Fruit fly (Drosophila melanogaster) whole organism, embryonic: ENCODE measurements around the gene Dpm1.

Source experiments
- Asciz ChIP-seq: fragments of 200-800 bp; sonication (Bioruptor generic); optimal IDR thresholded peaks from 2 replicates; lab custom pipeline; 2017; ENCODE audit warnings: missing biosample characterization, mild to moderate bottlenecking, missing genetic modification characterization, missing genetic modification reagents
- Bdp1 ChIP-seq: fragments of 200-800 bp; sonication (Bioruptor generic); optimal IDR thresholded peaks from 3 replicates; lab custom pipeline; 2016; ENCODE audit warnings: missing biosample characterization, missing genetic modification characterization
- Blimp-1 ChIP-seq: fragments of 200-800 bp; sonication (Bioruptor generic); optimal IDR thresholded peaks from 3 replicates; lab custom pipeline; 2018; ENCODE audit warnings: missing biosample characterization, missing genetic modification characterization, mild to moderate bottlenecking, moderate library complexity, missing genetic modification reagents
- CG10565 ChIP-seq: fragments of 200-800 bp; sonication (Bioruptor generic); optimal IDR thresholded peaks from 3 replicates; lab custom pipeline; 2016; ENCODE audit warnings: missing biosample characterization, mild to moderate bottlenecking, missing genetic modification characterization
- CG11093 ChIP-seq: fragments of 200-800 bp; sonication (Bioruptor generic); IDR thresholded peaks from 3 replicates; pipeline ENCODE4 v1.3.6; 2022; ENCODE audit warnings: missing biosample characterization, missing genetic modification characterization
- CG11504 ChIP-seq: fragments of 200-800 bp; sonication (Bioruptor generic); optimal IDR thresholded peaks from 3 replicates; lab custom pipeline; 2019; ENCODE audit warnings: missing biosample characterization, mild to moderate bottlenecking, missing genetic modification characterization, moderate library complexity
- CG1233 ChIP-seq: fragments of 200-800 bp; sonication (Bioruptor generic); optimal IDR thresholded peaks from 4 replicates; lab custom pipeline; 2018; ENCODE audit warnings: missing biosample characterization, mild to moderate bottlenecking, missing genetic modification characterization
- CG17186 ChIP-seq: fragments of 200-800 bp; sonication (Bioruptor generic); optimal IDR thresholded peaks from 3 replicates; lab custom pipeline; 2017; ENCODE audit warnings: missing biosample characterization, missing genetic modification reagents, missing genetic modification characterization
- CG17385 ChIP-seq: fragments of 200-800 bp; sonication (Bioruptor generic); optimal IDR thresholded peaks from 3 replicates; lab custom pipeline; 2018; ENCODE audit warnings: missing biosample characterization, mild to moderate bottlenecking, missing genetic modification characterization
- CG17802 ChIP-seq: fragments of 200-800 bp; sonication (Bioruptor generic); optimal IDR thresholded peaks from 2 replicates; lab custom pipeline; 2018; ENCODE audit warnings: missing biosample characterization, mild to moderate bottlenecking, missing genetic modification characterization, moderate library complexity
- CG18599 ChIP-seq: fragments of 200-800 bp; sonication (Bioruptor generic); optimal IDR thresholded peaks from 3 replicates; lab custom pipeline; 2017; ENCODE audit warnings: missing biosample characterization, missing genetic modification characterization, mild to moderate bottlenecking, moderate library complexity, missing genetic modification reagents
- CG2116 ChIP-seq: fragments of 200-800 bp; sonication (Bioruptor generic); optimal IDR thresholded peaks from 3 replicates; lab custom pipeline; 2018; ENCODE audit warnings: missing biosample characterization, mild to moderate bottlenecking, missing genetic modification characterization
- CG31365 ChIP-seq: fragments of 200-800 bp; sonication (Bioruptor generic); optimal IDR thresholded peaks from 2 replicates; lab custom pipeline; 2018; ENCODE audit warnings: missing biosample characterization, mild to moderate bottlenecking, missing genetic modification characterization
- CG32772 ChIP-seq: fragments of 200-800 bp; sonication (Bioruptor generic); IDR thresholded peaks from 2 replicates; pipeline ENCODE4 v1.3.6; 2022; ENCODE audit warnings: missing biosample characterization, missing genetic modification characterization
- CG34224 ChIP-seq: fragments of 200-800 bp; sonication (Bioruptor generic); IDR thresholded peaks from 3 replicates; pipeline ENCODE4 v1.3.6; 2022; ENCODE audit warnings: missing biosample characterization, missing genetic modification characterization; ENCODE audit not compliant: partially characterized antibody
- CG42726 ChIP-seq: fragments of 200-800 bp; sonication (Bioruptor generic); IDR thresholded peaks from 2 replicates; pipeline ENCODE4 v1.3.6; 2022; ENCODE audit warnings: missing biosample characterization, missing genetic modification characterization; ENCODE audit not compliant: partially characterized antibody
- CG4360 ChIP-seq: fragments of 200-800 bp; sonication (Bioruptor generic); IDR thresholded peaks from 2 replicates; pipeline ENCODE4 v1.3.6; 2022; ENCODE audit warnings: missing biosample characterization, missing genetic modification characterization
- CG8281 ChIP-seq: fragments of 200-800 bp; sonication (Bioruptor generic); optimal IDR thresholded peaks from 2 replicates; lab custom pipeline; 2018; ENCODE audit warnings: missing biosample characterization, mild to moderate bottlenecking, missing genetic modification characterization, moderate library complexity
- CG9727 ChIP-seq: fragments of 200-800 bp; sonication (Bioruptor generic); optimal IDR thresholded peaks from 3 replicates; lab custom pipeline; 2017; ENCODE audit warnings: missing biosample characterization, mild to moderate bottlenecking, missing genetic modification characterization
- CG9797 ChIP-seq: fragments of 200-800 bp; sonication (Bioruptor generic); optimal IDR thresholded peaks from 3 replicates; lab custom pipeline; 2018; ENCODE audit warnings: missing biosample characterization, mild to moderate bottlenecking, missing genetic modification characterization
- D19A ChIP-seq: fragments of 200-800 bp; optimal IDR thresholded peaks from 3 replicates; lab custom pipeline; 2019; ENCODE audit warnings: missing biosample characterization, mild to moderate bottlenecking, missing genetic modification characterization, moderate library complexity
- E2f1 ChIP-seq: fragments of 200-800 bp; sonication (Bioruptor generic); IDR thresholded peaks from 2 replicates; pipeline ENCODE4 v1.3.6; 2022; ENCODE audit warnings: missing biosample characterization, missing genetic modification characterization
- Fer1 ChIP-seq: fragments of 200-800 bp; sonication (Bioruptor generic); optimal IDR thresholded peaks from 2 replicates; lab custom pipeline; 2017; ENCODE audit warnings: missing biosample characterization, mild to moderate bottlenecking, missing genetic modification characterization
- HLH54F ChIP-seq: fragments of 200-800 bp; sonication (Bioruptor generic); optimal IDR thresholded peaks from 3 replicates; lab custom pipeline; 2016; ENCODE audit warnings: missing biosample characterization, missing genetic modification characterization
- Hr3 ChIP-seq: fragments of 200-800 bp; sonication (Bioruptor generic); optimal IDR thresholded peaks from 3 replicates; lab custom pipeline; 2016; ENCODE audit warnings: missing biosample characterization, missing genetic modification characterization
- Med ChIP-seq: fragments of 200-800 bp; sonication (Bioruptor generic); peaks from one replicate; lab custom pipeline; 2016; ENCODE audit warnings: missing biosample characterization, missing genetic modification characterization, mild to moderate bottlenecking, inconsistent platforms, moderate library complexity
- Mrtf ChIP-seq: fragments of 200-800 bp; sonication (Bioruptor generic); IDR thresholded peaks from 3 replicates; pipeline ENCODE4 v1.3.6; 2022; ENCODE audit warnings: missing biosample characterization, missing genetic modification characterization
- Ssrp ChIP-seq: fragments of 200-800 bp; sonication (Bioruptor generic); optimal IDR thresholded peaks from 2 replicates; lab custom pipeline; 2018; ENCODE audit warnings: missing biosample characterization, mild to moderate bottlenecking, missing genetic modification characterization, moderate library complexity
- ab ChIP-seq: fragments of 200-800 bp; sonication (Bioruptor generic); optimal IDR thresholded peaks from 2 replicates; lab custom pipeline; 2016; ENCODE audit warnings: missing biosample characterization, missing genetic modification characterization
- abd-A ChIP-seq: fragments of 200-800 bp; sonication (Bioruptor generic); optimal IDR thresholded peaks from 3 replicates; lab custom pipeline; 2019; ENCODE audit warnings: missing biosample characterization, mild to moderate bottlenecking, missing genetic modification characterization, moderate library complexity
- ap ChIP-seq: fragments of 200-800 bp; sonication (Bioruptor generic); IDR thresholded peaks from 2 replicates; pipeline ENCODE4 v1.3.6; 2022; ENCODE audit warnings: missing biosample characterization, missing genetic modification characterization
- crc ChIP-seq: fragments of 200-800 bp; sonication (Bioruptor generic); optimal IDR thresholded peaks from 2 replicates; lab custom pipeline; 2016; ENCODE audit warnings: missing biosample characterization, missing genetic modification characterization
- crp ChIP-seq, 2 experiments: fragments of 200-800 bp; sonication (Bioruptor generic); optimal IDR thresholded peaks; 2 replicates in 1 of 2; 3 replicates in 1 of 2; lab custom pipeline; 2017; ENCODE audit warnings: missing biosample characterization in 2 of 2, missing genetic modification characterization in 2 of 2, mild to moderate bottlenecking in 1 of 2, moderate library complexity in 1 of 2
- gsb ChIP-seq: fragments of 200-800 bp; sonication (Bioruptor generic); IDR thresholded peaks from 2 replicates; pipeline ENCODE4 v1.3.6; 2022; ENCODE audit warnings: missing biosample characterization, missing genetic modification characterization
- kni ChIP-seq: fragments of 200-800 bp; sonication (Bioruptor generic); optimal IDR thresholded peaks from 3 replicates; lab custom pipeline; 2017; ENCODE audit warnings: mild to moderate bottlenecking, missing biosample characterization, missing genetic modification reagents, missing genetic modification characterization
- lab ChIP-seq: fragments of 200-800 bp; sonication (Bioruptor generic); optimal IDR thresholded peaks from 3 replicates; lab custom pipeline; 2017; ENCODE audit warnings: missing biosample characterization, missing genetic modification characterization, mild to moderate bottlenecking, moderate library complexity, missing genetic modification reagents
- lilli ChIP-seq: fragments of 200-800 bp; sonication (Bioruptor generic); optimal IDR thresholded peaks from 3 replicates; lab custom pipeline; 2016; ENCODE audit warnings: missing biosample characterization, missing genetic modification characterization
- mam ChIP-seq: fragments of 200-800 bp; sonication (Bioruptor generic); optimal IDR thresholded peaks from 3 replicates; lab custom pipeline; 2016; ENCODE audit warnings: missing biosample characterization, missing genetic modification characterization
- p53 ChIP-seq: fragments of 200-800 bp; sonication (Bioruptor generic); optimal IDR thresholded peaks from 2 replicates; lab custom pipeline; 2016; ENCODE audit warnings: missing biosample characterization, missing genetic modification characterization
- pan ChIP-seq, 4 experiments: fragments of >200 bp in 3 of 4; fragments of 200-800 bp in 1 of 4; sonication (Bioruptor generic) in 1 of 4; optimal IDR thresholded peaks in 3 of 4; IDR thresholded peaks in 1 of 4; 2 replicates each; pipeline versions ENCODE4 v1.3.6 to Lab custom; 2017 to 2022; ENCODE audit warnings: missing biosample characterization in 2 of 4, missing genetic modification characterization in 2 of 4, mixed read lengths in 1 of 4
- pho ChIP-seq: fragments of 200-800 bp; sonication (Bioruptor generic); optimal IDR thresholded peaks from 2 replicates; lab custom pipeline; 2016; ENCODE audit warnings: missing biosample characterization, missing genetic modification characterization
- repo ChIP-seq: fragments of 200-800 bp; sonication (Bioruptor generic); optimal IDR thresholded peaks from 2 replicates; lab custom pipeline; 2016; ENCODE audit warnings: missing biosample characterization, missing genetic modification characterization
- row ChIP-seq: fragments of 200-800 bp; sonication (Bioruptor generic); IDR thresholded peaks from 3 replicates; pipeline ENCODE4 v1.3.6; 2022; ENCODE audit warnings: missing biosample characterization, missing genetic modification characterization
- sima ChIP-seq: fragments of 200-800 bp; sonication (Bioruptor generic); optimal IDR thresholded peaks from 2 replicates; lab custom pipeline; 2016; ENCODE audit warnings: missing biosample characterization, missing genetic modification characterization
- slp2 ChIP-seq: fragments of 200-800 bp; sonication (Bioruptor generic); optimal IDR thresholded peaks from 2 replicates; lab custom pipeline; 2016; ENCODE audit warnings: missing biosample characterization, missing genetic modification characterization
- ssp ChIP-seq: fragments of 200-800 bp; sonication (Bioruptor generic); IDR thresholded peaks from 2 replicates; pipeline ENCODE4 v1.3.6; 2022; ENCODE audit warnings: missing biosample characterization, missing genetic modification characterization
- tap ChIP-seq: fragments of 200-800 bp; optimal IDR thresholded peaks from 3 replicates; lab custom pipeline; 2019; ENCODE audit warnings: missing biosample characterization, mild to moderate bottlenecking, missing genetic modification characterization, moderate library complexity

Dpm1 gene

dm6 chr2L:19548158-19548557 lies 22.0 kb upstream of the Dpm1 start, which contains the start of gene Tep4 (continued):
- TF ChIP-seq CG11504 (no peak), mam (no peak), CG17385 (peak; percentile 4), CG34224 (peak; percentile 36; the same call in 1 of the 3 replicates), pan (optimal IDR thresholded peaks at IDR 0.05; lab: Kevin White, UChicago) (no peak), pan (GFP tag; optimal IDR thresholded peaks at IDR 0.05 in 1 of 2, IDR thresholded peaks at IDR 0.05 in 1 of 2) (no peak), gsb (GFP tag; lab: Robert Waterston, UW) (no peak)

dm6 chr2L:19546869-19547710 lies 20.9 kb upstream of the Dpm1 start, which contains the start of gene CG10337:
Gene CG10337 (minus strand): TSS chr2L:19546959.
- TF ChIP-seq Fer1 (GFP tag; lab: Kevin White, UChicago) (peak; percentile 78), Hr3 (GFP tag; lab: Kevin White, UChicago) (peak; percentile 13), lilli (GFP tag; lab: Kevin White, UChicago) (peak; percentile 70), row (GFP tag; lab: Robert Waterston, UW) (peak; percentile 60; the same call in 2 of the 3 replicates), CG18599 (GFP tag; lab: Kevin White, UChicago) (peak; percentile 80), Med (GFP tag; lab: Kevin White, UChicago) (peak; percentile 83), ssp (GFP tag; lab: Robert Waterston, UW) (no peak), CG32772 (GFP tag; lab: Robert Waterston, UW) (no peak), kni (no peak), Bdp1 (GFP tag; lab: Kevin White, UChicago) (peak; percentile 21), CG9727 (GFP tag; lab: Kevin White, UChicago) (peak; percentile 57), Mrtf (GFP tag; lab: Robert Waterston, UW) (no peak), E2f1 (no peak), Blimp-1 (GFP tag; lab: Kevin White, UChicago) (no peak), sima (no peak), tap (peak; percentile 41), abd-A (no peak), CG4360 (GFP tag; lab: Robert Waterston, UW) (no peak), crp (GFP tag; optimal IDR thresholded peaks at IDR 0.05; lab: Kevin White, UChicago) (peak in 1 of 2 experiments; percentile 57), CG9797 (no peak), HLH54F (GFP tag; lab: Kevin White, UChicago) (peak; percentile 37), CG2116 (GFP tag; lab: Kevin White, UChicago) (peak; percentile 1), CG1233 (GFP tag; lab: Kevin White, UChicago) (peak; percentile 30), Ssrp (tag; lab: Kevin White, UChicago) (no peak), Asciz (GFP tag; lab: Kevin White, UChicago) (peak; percentile 36), repo (GFP tag; lab: Kevin White, UChicago) (no peak), lab (GFP tag; lab: Kevin White, UChicago) (peak; percentile 86), CG11093 (GFP tag; lab: Robert Waterston, UW) (no peak), CG31365 (tag; lab: Kevin White, UChicago) (no peak), D19A (tag; lab: Kevin White, UChicago) (peak; percentile 40), p53 (no peak), pan (optimal IDR thresholded peaks at IDR 0.05; lab: Kevin White, UChicago) (no peak), pan (GFP tag; optimal IDR thresholded peaks at IDR 0.05 in 1 of 2, IDR thresholded peaks at IDR 0.05 in 1 of 2) (peak in 1 of 2 experiments; percentile 36), pho (no peak), crc (GFP tag; lab: Kevin White, UChicago) (no peak), CG17186 (GFP tag; lab: Kevin White, UChicago) (no peak), ap (GFP tag; lab: Robert Waterston, UW) (no peak), CG10565 (no peak), CG42726 (GFP tag; lab: Robert Waterston, UW) (no peak), slp2 (GFP tag; lab: Kevin White, UChicago) (no peak), ab (GFP tag; lab: Kevin White, UChicago) (no peak), CG17802 (tag; lab: Kevin White, UChicago) (no peak), CG8281 (tag; lab: Kevin White, UChicago) (no peak)
